Fruit fly (Drosophila melanogaster) whole organism, embryonic: ENCODE data around the gene SrpRalpha.

ENCODE experiments used
- Aef1 ChIP-seq: fragments of 200-800 bp; sonication (Bioruptor generic); IDR thresholded peaks from 3 replicates; pipeline ENCODE4 v1.3.6; 2022; ENCODE audit warnings: missing biosample characterization, missing genetic modification characterization
- CG10366 ChIP-seq: fragments of 200-800 bp; sonication (Bioruptor generic); IDR thresholded peaks from 2 replicates; pipeline ENCODE4 v1.3.6; 2022; ENCODE audit warnings: missing biosample characterization, missing genetic modification characterization
- CG12391 ChIP-seq: fragments of 200-800 bp; sonication (Bioruptor generic); optimal IDR thresholded peaks from 3 replicates; lab custom pipeline; 2018; ENCODE audit warnings: missing biosample characterization, mild to moderate bottlenecking, missing genetic modification characterization, moderate library complexity
- CG13296 ChIP-seq: fragments of 200-800 bp; sonication (Bioruptor generic); optimal IDR thresholded peaks from 3 replicates; lab custom pipeline; 2018; ENCODE audit warnings: missing biosample characterization, mild to moderate bottlenecking, missing genetic modification characterization
- CG14710 ChIP-seq: fragments of 200-800 bp; sonication (Bioruptor generic); optimal IDR thresholded peaks from 3 replicates; lab custom pipeline; 2019; ENCODE audit warnings: missing biosample characterization, mild to moderate bottlenecking, missing genetic modification characterization, moderate library complexity
- CG16813 ChIP-seq: fragments of 200-800 bp; sonication (Bioruptor generic); IDR thresholded peaks from 3 replicates; pipeline ENCODE4 v1.3.6; 2022; ENCODE audit warnings: missing biosample characterization, missing genetic modification characterization; ENCODE audit not compliant: partially characterized antibody
- CG17186 ChIP-seq: fragments of 200-800 bp; sonication (Bioruptor generic); optimal IDR thresholded peaks from 3 replicates; lab custom pipeline; 2017; ENCODE audit warnings: missing biosample characterization, missing genetic modification reagents, missing genetic modification characterization
- CG2712 ChIP-seq: fragments of 200-800 bp; optimal IDR thresholded peaks from 3 replicates; lab custom pipeline; 2019; ENCODE audit warnings: missing biosample characterization, mild to moderate bottlenecking, missing genetic modification characterization, moderate library complexity
- CG31224 ChIP-seq: fragments of 200-800 bp; sonication (Bioruptor generic); IDR thresholded peaks from 2 replicates; pipeline ENCODE4 v1.3.6; 2022; ENCODE audit warnings: missing biosample characterization, missing genetic modification characterization
- CG31365 ChIP-seq: fragments of 200-800 bp; sonication (Bioruptor generic); optimal IDR thresholded peaks from 2 replicates; lab custom pipeline; 2018; ENCODE audit warnings: missing biosample characterization, mild to moderate bottlenecking, missing genetic modification characterization
- CG32772 ChIP-seq: fragments of 200-800 bp; sonication (Bioruptor generic); IDR thresholded peaks from 2 replicates; pipeline ENCODE4 v1.3.6; 2022; ENCODE audit warnings: missing biosample characterization, missing genetic modification characterization
- CG33213 ChIP-seq: fragments of 200-800 bp; sonication (Bioruptor generic); optimal IDR thresholded peaks from 3 replicates; lab custom pipeline; 2016; ENCODE audit warnings: missing biosample characterization, missing genetic modification characterization
- CG4360 ChIP-seq: fragments of 200-800 bp; sonication (Bioruptor generic); IDR thresholded peaks from 2 replicates; pipeline ENCODE4 v1.3.6; 2022; ENCODE audit warnings: missing biosample characterization, missing genetic modification characterization
- CG4404 ChIP-seq: fragments of 200-800 bp; sonication (Bioruptor generic); IDR thresholded peaks from 2 replicates; pipeline ENCODE4 v1.3.6; 2022; ENCODE audit warnings: missing biosample characterization, missing genetic modification characterization
- CG6765 ChIP-seq: fragments of 200-800 bp; sonication (Bioruptor generic); optimal IDR thresholded peaks from 3 replicates; lab custom pipeline; 2017; ENCODE audit warnings: missing biosample characterization, mild to moderate bottlenecking, missing genetic modification characterization
- CG6813 ChIP-seq: fragments of 200-800 bp; sonication (Bioruptor generic); optimal IDR thresholded peaks from 2 replicates; lab custom pipeline; 2017; ENCODE audit warnings: missing biosample characterization, missing genetic modification characterization, mild to moderate bottlenecking, moderate library complexity, missing genetic modification reagents
- CG7786 ChIP-seq: fragments of 200-800 bp; sonication (Bioruptor generic); optimal IDR thresholded peaks from 2 replicates; lab custom pipeline; 2016; ENCODE audit warnings: missing biosample characterization, missing genetic modification characterization
- CG7928 ChIP-seq: fragments of 200-800 bp; sonication (Bioruptor generic); optimal IDR thresholded peaks from 2 replicates; lab custom pipeline; 2017; ENCODE audit warnings: missing biosample characterization, mild to moderate bottlenecking, missing genetic modification characterization
- D ChIP-seq, 2 experiments: fragments of 200-800 bp in 1 of 2; fragments of >200 bp in 1 of 2; sonication (Bioruptor generic) in 1 of 2; optimal IDR thresholded peaks; 2 replicates in 1 of 2; 3 replicates in 1 of 2; lab custom pipeline; 2017; ENCODE audit warnings: mild to moderate bottlenecking in 1 of 2, missing biosample characterization in 1 of 2, missing genetic modification characterization in 1 of 2, missing genetic modification reagents in 1 of 2
- D19A ChIP-seq: fragments of 200-800 bp; optimal IDR thresholded peaks from 3 replicates; lab custom pipeline; 2019; ENCODE audit warnings: missing biosample characterization, mild to moderate bottlenecking, missing genetic modification characterization, moderate library complexity
- Dip2 ChIP-seq: fragments of 200-800 bp; sonication (Bioruptor generic); IDR thresholded peaks from 2 replicates; pipeline ENCODE4 v1.3.6; 2022; ENCODE audit warnings: missing biosample characterization, missing genetic modification characterization
- Doc3 ChIP-seq: fragments of 200-800 bp; sonication (Bioruptor generic); IDR thresholded peaks from 3 replicates; pipeline ENCODE4 v1.3.6; 2022; ENCODE audit warnings: missing biosample characterization, missing genetic modification characterization; ENCODE audit not compliant: partially characterized antibody
- Myb ChIP-seq: fragments of 200-800 bp; sonication (Bioruptor generic); optimal IDR thresholded peaks from 2 replicates; lab custom pipeline; 2016; ENCODE audit warnings: missing biosample characterization, missing genetic modification characterization
- Opbp ChIP-seq: fragments of 200-800 bp; sonication (Bioruptor generic); IDR thresholded peaks from 3 replicates; pipeline ENCODE4 v1.3.6; 2022; ENCODE audit warnings: missing biosample characterization, missing genetic modification characterization; ENCODE audit not compliant: partially characterized antibody
- PHDP ChIP-seq: fragments of 200-800 bp; sonication (Bioruptor generic); optimal IDR thresholded peaks from 3 replicates; lab custom pipeline; 2018; ENCODE audit warnings: missing biosample characterization, mild to moderate bottlenecking, missing genetic modification characterization, moderate library complexity
- Sry-δ ChIP-seq: fragments of 200-800 bp; sonication (Bioruptor generic); optimal IDR thresholded peaks from 2 replicates; lab custom pipeline; 2016; ENCODE audit warnings: missing biosample characterization, missing genetic modification characterization
- amos ChIP-seq: fragments of 200-800 bp; sonication (Bioruptor generic); IDR thresholded peaks from 2 replicates; pipeline ENCODE4 v1.3.6; 2022; ENCODE audit warnings: missing biosample characterization, missing genetic modification characterization; ENCODE audit not compliant: partially characterized antibody
- bbx ChIP-seq: fragments of 200-800 bp; sonication (Bioruptor generic); IDR thresholded peaks from 2 replicates; pipeline ENCODE4 v1.3.6; 2022; ENCODE audit warnings: missing biosample characterization, missing genetic modification characterization; ENCODE audit not compliant: partially characterized antibody
- bsh ChIP-seq, 2 experiments: fragments of 200-800 bp; sonication (Bioruptor generic); optimal IDR thresholded peaks; 2 replicates each; lab custom pipeline; 2017 to 2018; ENCODE audit warnings: mild to moderate bottlenecking in 2 of 2, missing biosample characterization in 2 of 2, missing genetic modification characterization in 2 of 2, moderate library complexity in 1 of 2
- crp ChIP-seq, 2 experiments: fragments of 200-800 bp; sonication (Bioruptor generic); optimal IDR thresholded peaks; 2 replicates in 1 of 2; 3 replicates in 1 of 2; lab custom pipeline; 2017; ENCODE audit warnings: missing biosample characterization in 2 of 2, missing genetic modification characterization in 2 of 2, mild to moderate bottlenecking in 1 of 2, moderate library complexity in 1 of 2
- exex ChIP-seq: fragments of 200-800 bp; sonication (Bioruptor generic); optimal IDR thresholded peaks from 4 replicates; lab custom pipeline; 2018; ENCODE audit warnings: missing biosample characterization, mild to moderate bottlenecking, missing genetic modification characterization, moderate library complexity
- fd96Cb ChIP-seq: fragments of 200-800 bp; sonication (Bioruptor generic); optimal IDR thresholded peaks from 2 replicates; lab custom pipeline; 2018; ENCODE audit warnings: missing biosample characterization, mild to moderate bottlenecking, missing genetic modification characterization, moderate library complexity
- jumu ChIP-seq: fragments of 200-800 bp; sonication (Bioruptor generic); optimal IDR thresholded peaks from 3 replicates; lab custom pipeline; 2016; ENCODE audit warnings: missing biosample characterization, missing genetic modification characterization
- knrl ChIP-seq: fragments of 200-800 bp; sonication (Bioruptor generic); IDR thresholded peaks from 3 replicates; pipeline ENCODE4 v1.3.6; 2022; ENCODE audit warnings: missing biosample characterization, missing genetic modification characterization; ENCODE audit not compliant: partially characterized antibody
- mld ChIP-seq: fragments of 200-800 bp; sonication (Bioruptor generic); IDR thresholded peaks from 3 replicates; pipeline ENCODE4 v1.3.6; 2022; ENCODE audit warnings: missing biosample characterization, missing genetic modification characterization; ENCODE audit not compliant: partially characterized antibody
- oc ChIP-seq: fragments of 200-800 bp; sonication (Bioruptor generic); optimal IDR thresholded peaks from 2 replicates; lab custom pipeline; 2018; ENCODE audit warnings: missing biosample characterization, mild to moderate bottlenecking, missing genetic modification characterization, moderate library complexity
- row ChIP-seq: fragments of 200-800 bp; sonication (Bioruptor generic); IDR thresholded peaks from 3 replicates; pipeline ENCODE4 v1.3.6; 2022; ENCODE audit warnings: missing biosample characterization, missing genetic modification characterization
- run ChIP-seq: fragments of 200-800 bp; sonication (Bioruptor generic); optimal IDR thresholded peaks from 3 replicates; lab custom pipeline; 2018; ENCODE audit warnings: missing biosample characterization, mild to moderate bottlenecking, missing genetic modification characterization
- sd ChIP-seq: fragments of 200-800 bp; sonication (Bioruptor generic); optimal IDR thresholded peaks from 3 replicates; lab custom pipeline; 2018; ENCODE audit warnings: missing biosample characterization, mild to moderate bottlenecking, missing genetic modification characterization, moderate library complexity
- sens ChIP-seq: fragments of 200-800 bp; sonication (Bioruptor generic); peaks from one replicate; lab custom pipeline; 2016; ENCODE audit warnings: missing biosample characterization, missing genetic modification characterization
- slbo ChIP-seq: fragments of 200-800 bp; sonication (Bioruptor generic); IDR thresholded peaks from 2 replicates; pipeline ENCODE4 v1.3.6; 2022; ENCODE audit warnings: missing biosample characterization, missing genetic modification characterization
- sqz ChIP-seq: fragments of 200-800 bp; sonication (Bioruptor generic); optimal IDR thresholded peaks from 3 replicates; lab custom pipeline; 2018; ENCODE audit warnings: missing biosample characterization, mild to moderate bottlenecking, missing genetic modification characterization
- wdn ChIP-seq: fragments of 200-800 bp; sonication (Bioruptor generic); IDR thresholded peaks from 2 replicates; pipeline ENCODE4 v1.3.6; 2022; ENCODE audit warnings: missing biosample characterization, missing genetic modification characterization

The SrpRalpha gene

dm6 chrX:11135840-11136586 is 7.1 kb upstream of the SrpRalpha start (continued):
- TF ChIP-seq CG32772 (GFP tag; lab: Robert Waterston, UW) (peak; percentile 81), CG31365 (peak; percentile 93), sqz (peak; percentile 92), exex (tag; lab: Kevin White, UChicago) (no peak), run (tag; lab: Kevin White, UChicago) (no peak), D (optimal IDR thresholded peaks at IDR 0.05; lab: Kevin White, UChicago) (no peak), D (GFP tag; optimal IDR thresholded peaks at IDR 0.05; lab: Kevin White, UChicago) (no peak), jumu (GFP tag; lab: Kevin White, UChicago) (peak; percentile 23), Opbp (GFP tag; lab: Robert Waterston, UW) (no peak), amos (GFP tag; lab: Robert Waterston, UW) (no peak), CG4360 (GFP tag; lab: Robert Waterston, UW) (peak; percentile 80), wdn (GFP tag; lab: Robert Waterston, UW) (no peak), bsh (GFP tag; optimal IDR thresholded peaks at IDR 0.05; lab: Kevin White, UChicago) (no peak), CG10366 (GFP tag; lab: Robert Waterston, UW) (no peak), CG7928 (GFP tag; lab: Kevin White, UChicago) (no peak), Aef1 (GFP tag; lab: Robert Waterston, UW) (peak; percentile 31; the same call in 2 of the 3 replicates), CG6765 (GFP tag; lab: Kevin White, UChicago) (no peak), CG7786 (GFP tag; lab: Kevin White, UChicago) (no peak), oc (tag; lab: Kevin White, UChicago) (no peak)

dm6 chrX:11132312-11132711 is 3.4 kb upstream of the SrpRalpha start, which contains the start of gene CG44385:
Gene CG44385, minus strand, starts transcription at chrX:11132412.
- TF ChIP-seq CG33213, result no peak
- no peak for TF ChIP-seq fd96Cb (tag; lab: Kevin White, UChicago)
- no peak for TF ChIP-seq PHDP (tag; lab: Kevin White, UChicago)
- no peak for TF ChIP-seq Dip2 (GFP tag; lab: Robert Waterston, UW)

dm6 chrX:11124749-11125508 is 4.0 kb downstream of the SrpRalpha start, which contains the start of gene Rpt3:
Gene Rpt3, plus strand, starts transcription at chrX:11125101.
- peak; percentile 83 for TF ChIP-seq knrl (GFP tag; lab: Robert Waterston, UW)
- TF ChIP-seq bbx (GFP tag; lab: Robert Waterston, UW), result peak; percentile 61
- peak; percentile 90 for TF ChIP-seq Sry-δ (GFP tag; lab: Kevin White, UChicago)
- TF ChIP-seq CG12391, result peak; percentile 16
- TF ChIP-seq Myb (GFP tag; lab: Kevin White, UChicago), result peak; percentile 37
- peak; percentile 9; the same call in 1 of the 3 replicates for TF ChIP-seq mld (GFP tag; lab: Robert Waterston, UW)
- no peak for TF ChIP-seq CG4404 (GFP tag; lab: Robert Waterston, UW)
- no peak for TF ChIP-seq D19A
- TF ChIP-seq slbo (GFP tag; lab: Robert Waterston, UW), result peak; percentile 34; the same call in 1 of the 2 replicates
- TF ChIP-seq CG13296, result no peak
- no peak for TF ChIP-seq CG6813 (GFP tag; lab: Kevin White, UChicago)
- peak in 1 of 2 experiments; percentile 77 for TF ChIP-seq crp (GFP tag; optimal IDR thresholded peaks at IDR 0.05; lab: Kevin White, UChicago)
- peak; percentile 55; the same call in 2 of the 3 replicates for TF ChIP-seq row (GFP tag; lab: Robert Waterston, UW)
- peak; percentile 99 for TF ChIP-seq CG14710 (tag; lab: Kevin White, UChicago)
- no peak for TF ChIP-seq CG31224 (GFP tag; lab: Robert Waterston, UW)
- TF ChIP-seq sens (GFP tag; lab: Kevin White, UChicago), result peak; percentile 83
- TF ChIP-seq CG2712, result peak; percentile 34
- TF ChIP-seq CG16813 (GFP tag; lab: Robert Waterston, UW), result peak; percentile 85
- no peak for TF ChIP-seq sd (tag; lab: Kevin White, UChicago)
- peak; percentile 75 for TF ChIP-seq Doc3 (GFP tag; lab: Robert Waterston, UW)
- TF ChIP-seq amos (GFP tag; lab: Robert Waterston, UW), result peak; percentile 73
- TF ChIP-seq CG17186, result peak; percentile 49
